Fruit fly (Drosophila melanogaster) whole organism, adult: ENCODE results near the gene Or2a.

ENCODE experiments used
- CG12768 ChIP-seq: fragments of 200-800 bp; sonication (Bioruptor generic); optimal IDR thresholded peaks from 2 replicates; lab custom pipeline; 2017; ENCODE audit warnings: missing biosample characterization, missing genetic modification characterization, mild to moderate bottlenecking, moderate library complexity, missing genetic modification reagents
- CG5204 ChIP-seq: fragments of 200-800 bp; sonication (Bioruptor generic); optimal IDR thresholded peaks from 2 replicates; lab custom pipeline; 2016; ENCODE audit warnings: missing biosample characterization, missing genetic modification characterization
- Clk ChIP-seq: fragments of 200-800 bp; sonication (Bioruptor generic); optimal IDR thresholded peaks from 2 replicates; lab custom pipeline; 2017; ENCODE audit warnings: missing biosample characterization, missing genetic modification characterization
- Crg-1 ChIP-seq: fragments of 200-800 bp; sonication (Bioruptor generic); optimal IDR thresholded peaks from 2 replicates; lab custom pipeline; 2016; ENCODE audit warnings: missing biosample characterization, missing genetic modification characterization
- Hr96 ChIP-seq: fragments of 200-800 bp; sonication (Bioruptor generic); optimal IDR thresholded peaks from 2 replicates; lab custom pipeline; 2016; ENCODE audit warnings: missing biosample characterization, missing genetic modification characterization
- Mnt ChIP-seq: fragments of 200-800 bp; sonication (Bioruptor generic); optimal IDR thresholded peaks from 2 replicates; lab custom pipeline; 2016; ENCODE audit warnings: missing biosample characterization, mild to moderate bottlenecking, missing genetic modification characterization
- bab1 ChIP-seq: fragments of 200-800 bp; sonication (Bioruptor generic); optimal IDR thresholded peaks from 3 replicates; lab custom pipeline; 2019; ENCODE audit warnings: missing biosample characterization, mild to moderate bottlenecking, missing genetic modification characterization, moderate library complexity
- cic ChIP-seq: fragments of 200-800 bp; sonication (Bioruptor generic); optimal IDR thresholded peaks from 2 replicates; lab custom pipeline; 2017; ENCODE audit warnings: missing biosample characterization, mild to moderate bottlenecking, missing genetic modification characterization, moderate library complexity
- cnc ChIP-seq, 2 experiments: fragments of >200 bp; optimal IDR thresholded peaks; 2 replicates each; lab custom pipeline; 2017
- kay ChIP-seq: fragments of 200-800 bp; sonication (Bioruptor generic); peaks from one replicate; lab custom pipeline; 2016; ENCODE audit warnings: missing biosample characterization, missing genetic modification characterization, borderline replicate concordance
- ovo ChIP-seq: fragments of 200-800 bp; sonication (Bioruptor generic); optimal IDR thresholded peaks from 2 replicates; lab custom pipeline; 2016; ENCODE audit warnings: missing biosample characterization, missing genetic modification characterization
- pad ChIP-seq: fragments of 200-800 bp; sonication (Bioruptor generic); optimal IDR thresholded peaks from 3 replicates; lab custom pipeline; 2017; ENCODE audit warnings: missing biosample characterization, missing genetic modification characterization, mild to moderate bottlenecking, moderate library complexity, missing genetic modification reagents

- no peak for TF ChIP-seq cic
- TF ChIP-seq Clk (GFP tag; lab: Kevin White, UChicago), result no peak
- TF ChIP-seq bab1 (GFP tag; lab: Kevin White, UChicago), result no peak
- TF ChIP-seq CG12768, result no peak
- no peak for TF ChIP-seq ovo (GFP tag; lab: Kevin White, UChicago)
- no peak for TF ChIP-seq CG5204 (GFP tag; lab: Kevin White, UChicago)
- no peak for TF ChIP-seq cnc (optimal IDR thresholded peaks at IDR 0.05; lab: Kevin White, UChicago)
- TF ChIP-seq Crg-1 (GFP tag; lab: Kevin White, UChicago), result no peak
- no peak for TF ChIP-seq Mnt (GFP tag; lab: Kevin White, UChicago)
- no peak for TF ChIP-seq pad
- TF ChIP-seq Hr96 (GFP tag; lab: Kevin White, UChicago), result no peak
- no peak for TF ChIP-seq kay (GFP tag; lab: Kevin White, UChicago)
These were observed 41.0 kb downstream of the Or2a start for dm6 chrX:2286985-2287384.
